Worm (Caenorhabditis elegans) whole organism, mixed stage, embryonic: ENCODE results near the gene ZK856.7.

ENCODE experiments used
- M03D4.4 ChIP-seq: sonication (generic microtip); optimal IDR thresholded peaks from 2 replicates; lab custom pipeline; 2017; ENCODE audit warnings: mild to moderate bottlenecking, missing genetic modification characterization, missing compliant biosample characterization
- bed-3 ChIP-seq: fragments of 200-800 bp; sonication (Bioruptor generic); optimal IDR thresholded peaks from 3 replicates; lab custom pipeline; 2018; ENCODE audit warnings: mild to moderate bottlenecking, missing genetic modification characterization, moderate library complexity, missing compliant biosample characterization
- blmp-1 ChIP-seq: fragments of 150-350 bp; optimal IDR thresholded peaks from 2 replicates; lab custom pipeline; 2014; ENCODE audit warnings: missing biosample characterization, missing genetic modification characterization
- ceh-43 ChIP-seq: fragments of 200-800 bp; sonication (Bioruptor generic); optimal IDR thresholded peaks from 2 replicates; lab custom pipeline; 2018; ENCODE audit warnings: mild to moderate bottlenecking, missing genetic modification characterization, moderate library complexity, missing compliant biosample characterization
- ceh-83 ChIP-seq: fragments of 200-800 bp; sonication (Bioruptor generic); optimal IDR thresholded peaks from 2 replicates; lab custom pipeline; 2018; ENCODE audit warnings: mild to moderate bottlenecking, missing genetic modification characterization, missing compliant biosample characterization
- ces-1 ChIP-seq: fragments of 150-350 bp; optimal IDR thresholded peaks from 2 replicates; lab custom pipeline; 2014; ENCODE audit warnings: missing biosample characterization, missing genetic modification reagents, missing genetic modification characterization
- cnd-1 ChIP-seq: fragments of 200-800 bp; sonication (Bioruptor generic); optimal IDR thresholded peaks from 2 replicates; lab custom pipeline; 2018; ENCODE audit warnings: mild to moderate bottlenecking, missing genetic modification characterization, missing compliant biosample characterization
- drap-1 ChIP-seq: fragments of 200-800 bp; sonication (Bioruptor generic); optimal IDR thresholded peaks from 3 replicates; lab custom pipeline; 2018; ENCODE audit warnings: mild to moderate bottlenecking, missing genetic modification characterization, missing compliant biosample characterization
- elt-1 ChIP-seq: sonication (generic microtip); optimal IDR thresholded peaks from 2 replicates; lab custom pipeline; 2017; ENCODE audit warnings: missing genetic modification characterization, mild to moderate bottlenecking, missing compliant biosample characterization, antibody characterized with exemption, moderate library complexity, borderline replicate concordance; ENCODE audit not compliant: insufficient read depth
- elt-3 ChIP-seq: fragments of 150-350 bp; optimal IDR thresholded peaks from 2 replicates; lab custom pipeline; 2014; ENCODE audit warnings: missing biosample characterization, missing genetic modification characterization
- flh-1 ChIP-seq: fragments of 200-800 bp; sonication (Bioruptor generic); optimal IDR thresholded peaks from 2 replicates; lab custom pipeline; 2018; ENCODE audit warnings: mild to moderate bottlenecking, missing genetic modification characterization, moderate library complexity, missing compliant biosample characterization
- ham-2 ChIP-seq: fragments of 200-800 bp; sonication (Bioruptor generic); optimal IDR thresholded peaks from 2 replicates; lab custom pipeline; 2018; ENCODE audit warnings: mild to moderate bottlenecking, missing genetic modification characterization, missing compliant biosample characterization
- hlh-1 ChIP-seq: fragments of 150-350 bp; optimal IDR thresholded peaks from 2 replicates; lab custom pipeline; 2014; ENCODE audit warnings: missing biosample characterization, missing genetic modification reagents, missing genetic modification characterization
- lin-13 ChIP-seq: fragments of 150-350 bp; optimal IDR thresholded peaks from 2 replicates; lab custom pipeline; 2014; ENCODE audit warnings: missing biosample characterization, missing genetic modification characterization
- mab-5 ChIP-seq: fragments of 150-350 bp; optimal IDR thresholded peaks from 2 replicates; lab custom pipeline; 2014; ENCODE audit warnings: missing biosample characterization, missing genetic modification characterization
- mep-1 ChIP-seq: fragments of 150-350 bp; optimal IDR thresholded peaks from 2 replicates; lab custom pipeline; 2017; ENCODE audit warnings: missing biosample characterization, missing genetic modification reagents, missing genetic modification characterization, inconsistent platforms
- mls-2 ChIP-seq: sonication (generic microtip); optimal IDR thresholded peaks from 2 replicates; lab custom pipeline; 2016; ENCODE audit warnings: mild to moderate bottlenecking, missing genetic modification characterization, moderate library complexity, missing compliant biosample characterization
- nhr-12 ChIP-seq: fragments of 150-350 bp; optimal IDR thresholded peaks from 2 replicates; lab custom pipeline; 2014; ENCODE audit warnings: missing biosample characterization, missing genetic modification characterization
- nhr-2 ChIP-seq: fragments of 150-350 bp; optimal IDR thresholded peaks from 2 replicates; lab custom pipeline; 2014; ENCODE audit warnings: missing biosample characterization, missing genetic modification characterization
- nhr-237 ChIP-seq: fragments of 150-350 bp; optimal IDR thresholded peaks from 2 replicates; lab custom pipeline; 2014; ENCODE audit warnings: missing biosample characterization, missing genetic modification characterization
- nhr-28 ChIP-seq: fragments of 150-350 bp; optimal IDR thresholded peaks from 2 replicates; lab custom pipeline; 2014; ENCODE audit warnings: missing biosample characterization, missing genetic modification characterization
- nhr-76 ChIP-seq: sonication (generic microtip); optimal IDR thresholded peaks from 2 replicates; lab custom pipeline; 2017; ENCODE audit warnings: missing biosample characterization, missing genetic modification characterization
- pha-4 ChIP-seq: fragments of 150-350 bp; optimal IDR thresholded peaks from 2 replicates; lab custom pipeline; 2018; ENCODE audit warnings: missing biosample characterization, missing genetic modification reagents, missing genetic modification characterization
- sem-2 ChIP-seq: fragments of 200-800 bp; sonication (Bioruptor generic); optimal IDR thresholded peaks from 2 replicates; lab custom pipeline; 2018; ENCODE audit warnings: mild to moderate bottlenecking, missing genetic modification characterization, missing compliant biosample characterization
- snpc-4 ChIP-seq: fragments of 150-350 bp; optimal IDR thresholded peaks from 2 replicates; lab custom pipeline; 2014; ENCODE audit warnings: missing biosample characterization, missing genetic modification characterization
- sptf-1 ChIP-seq: sonication (generic microtip); optimal IDR thresholded peaks from 2 replicates; lab custom pipeline; 2017; ENCODE audit warnings: mild to moderate bottlenecking, missing genetic modification characterization, moderate library complexity, missing compliant biosample characterization
- tbx-8 ChIP-seq: fragments of 200-800 bp; sonication (Bioruptor generic); optimal IDR thresholded peaks from 2 replicates; lab custom pipeline; 2018; ENCODE audit warnings: mild to moderate bottlenecking, missing genetic modification characterization, moderate library complexity, missing compliant biosample characterization
- unc-120 ChIP-seq: sonication (generic microtip); optimal IDR thresholded peaks from 2 replicates; lab custom pipeline; 2017; ENCODE audit warnings: missing genetic modification characterization, missing compliant biosample characterization; ENCODE audit not compliant: poor library complexity, severe bottlenecking
- unc-62 ChIP-seq: fragments of 150-350 bp; optimal IDR thresholded peaks from 2 replicates; lab custom pipeline; 2014; ENCODE audit warnings: missing biosample characterization, missing genetic modification reagents, missing genetic modification characterization
- zip-8 ChIP-seq: fragments of 150-350 bp; optimal IDR thresholded peaks from 2 replicates; lab custom pipeline; 2014; ENCODE audit warnings: missing biosample characterization, missing genetic modification characterization
- ztf-11 ChIP-seq: fragments of 150-350 bp; optimal IDR thresholded peaks from 2 replicates; lab custom pipeline; 2014; ENCODE audit warnings: missing biosample characterization, missing genetic modification characterization

The ZK856.7 gene

DNA sequence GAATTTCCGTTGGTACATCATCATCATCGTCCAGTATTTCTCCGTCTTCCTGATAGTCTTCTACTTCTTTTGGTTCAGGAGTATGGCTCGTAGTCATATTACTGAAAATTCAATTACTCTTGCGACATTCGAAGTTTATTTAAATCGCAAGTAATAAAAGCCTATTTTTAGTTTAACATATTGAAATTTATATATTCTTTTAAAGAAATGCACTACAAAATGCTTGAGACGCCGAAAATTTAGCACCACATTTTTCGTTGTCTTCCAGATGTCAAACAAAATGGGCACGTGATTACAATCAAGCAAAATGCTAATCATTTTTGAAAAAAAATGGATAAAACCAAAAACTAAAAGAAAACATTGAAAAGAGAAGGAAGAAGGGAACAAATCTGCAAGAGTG is 10.1 kb downstream of the ZK856.7 start, which contains the start of gene zhit-3:
zhit-3 (minus strand) TSS at position 101 of the 400 bp plus-strand sequence.
- no peak for TF ChIP-seq snpc-4 (tag; lab: Kevin White, UChicago)
- TF ChIP-seq zip-8 (tag; lab: Kevin White, UChicago) = no peak
- no peak for TF ChIP-seq elt-3 (tag; lab: Kevin White, UChicago)
- TF ChIP-seq ham-2 (GFP tag; lab: Kevin White, UChicago) = no peak
- TF ChIP-seq bed-3 (GFP tag; lab: Kevin White, UChicago) = no peak
- no peak for TF ChIP-seq blmp-1 (tag; lab: Kevin White, UChicago)
- no peak for TF ChIP-seq ztf-11
- no peak for TF ChIP-seq unc-62 (GFP tag; lab: Kevin White, UChicago)
- TF ChIP-seq ceh-83 (GFP tag; lab: Kevin White, UChicago) = no peak

DNA sequence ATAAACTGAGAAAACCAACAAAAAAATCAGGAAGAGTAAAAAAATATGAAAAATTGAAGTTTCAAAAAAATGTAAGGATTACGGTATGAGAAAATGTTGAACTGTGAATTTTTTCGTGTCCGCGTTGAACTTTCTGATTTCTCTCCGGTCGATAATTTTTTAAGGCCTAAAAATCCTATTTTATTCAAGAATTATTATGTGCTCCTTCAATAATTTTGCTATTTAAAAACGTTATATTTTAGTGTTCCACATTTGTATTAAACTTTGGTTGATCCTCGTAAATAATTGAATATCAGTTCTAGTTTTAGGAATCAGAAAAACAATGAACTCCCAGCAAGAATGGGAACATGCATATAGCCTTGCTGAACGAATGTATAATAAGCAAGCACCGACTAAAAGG is 10.7 kb downstream of the ZK856.7 start, which contains the start of gene hpo-40:
hpo-40 (plus strand) TSS at position 301 of the 400 bp plus-strand sequence.
- TF ChIP-seq ceh-43 (GFP tag; lab: Kevin White, UChicago) (no peak), mep-1 (no peak), sptf-1 (tag; lab: Kevin White, UChicago) (no peak), nhr-76 (no peak), elt-3 (tag; lab: Kevin White, UChicago) (no peak), nhr-12 (tag; lab: Kevin White, UChicago) (no peak), nhr-28 (no peak), flh-1 (GFP tag; lab: Kevin White, UChicago) (no peak), ham-2 (GFP tag; lab: Kevin White, UChicago) (no peak), mab-5 (tag; lab: Kevin White, UChicago) (no peak)

ce11 chrV:10216724-10217123 is 14.8 kb downstream of the ZK856.7 start, which contains the start of gene ZK856.14:
Gene ZK856.14 (plus strand): TSS chrV:10217024.
- TF ChIP-seq mab-5 (tag; lab: Kevin White, UChicago) (no peak), mls-2 (tag; lab: Kevin White, UChicago) (no peak), pha-4 (tag; lab: Kevin White, UChicago) (no peak), flh-1 (GFP tag; lab: Kevin White, UChicago) (no peak), M03D4.4 (tag; lab: Kevin White, UChicago) (no peak), cnd-1 (tag; lab: Kevin White, UChicago) (no peak), drap-1 (GFP tag; lab: Kevin White, UChicago) (no peak), ztf-11 (no peak), elt-1 (no peak), unc-120 (tag; lab: Kevin White, UChicago) (no peak), elt-3 (tag; lab: Kevin White, UChicago) (no peak), ham-2 (GFP tag; lab: Kevin White, UChicago) (no peak), hlh-1 (no peak), ceh-43 (GFP tag; lab: Kevin White, UChicago) (no peak), bed-3 (GFP tag; lab: Kevin White, UChicago) (no peak), lin-13 (tag; lab: Kevin White, UChicago) (no peak)
- TF ChIP-seq, all 35 proteins: peak for 0

- TF ChIP-seq pha-4 (tag; lab: Kevin White, UChicago) (no peak), sem-2 (GFP tag; lab: Kevin White, UChicago) (no peak), nhr-237 (no peak), nhr-76 (no peak), elt-3 (tag; lab: Kevin White, UChicago) (no peak), unc-62 (GFP tag; lab: Kevin White, UChicago) (no peak), hlh-1 (no peak), mls-2 (tag; lab: Kevin White, UChicago) (no peak), nhr-2 (tag; lab: Kevin White, UChicago) (no peak), tbx-8 (GFP tag; lab: Kevin White, UChicago) (no peak), lin-13 (tag; lab: Kevin White, UChicago) (no peak), bed-3 (GFP tag; lab: Kevin White, UChicago) (no peak)
These were observed 18.7 kb downstream of the ZK856.7 start, which contains the start of gene C12D8.13 for ce11 chrV:10220605-10221004. Gene C12D8.13 (minus strand): TSS chrV:10220705.

ce11 chrV:10221317-10221716 is 19.4 kb downstream of the ZK856.7 start, which contains the start of the genes fipr-5 and fipr-9:
Gene fipr-5 (minus strand): TSS chrV:10221417.
Gene fipr-9 (plus strand): TSS chrV:10221662.
- TF ChIP-seq cnd-1 (tag; lab: Kevin White, UChicago) (no peak), hlh-1 (no peak), bed-3 (GFP tag; lab: Kevin White, UChicago) (no peak), mep-1 (no peak), M03D4.4 (tag; lab: Kevin White, UChicago) (no peak), sem-2 (GFP tag; lab: Kevin White, UChicago) (no peak), nhr-28 (no peak), ham-2 (GFP tag; lab: Kevin White, UChicago) (no peak), snpc-4 (tag; lab: Kevin White, UChicago) (no peak), ces-1 (GFP tag; lab: Kevin White, UChicago) (no peak), ztf-11 (no peak), nhr-12 (tag; lab: Kevin White, UChicago) (no peak), pha-4 (tag; lab: Kevin White, UChicago) (no peak), nhr-76 (no peak), tbx-8 (GFP tag; lab: Kevin White, UChicago) (no peak), unc-120 (tag; lab: Kevin White, UChicago) (no peak), flh-1 (GFP tag; lab: Kevin White, UChicago) (no peak), elt-1 (no peak)
- TF ChIP-seq, all 35 proteins: peak for 0
